Fruit fly (Drosophila melanogaster): Measurements from ENCODE around the gene Atg3.
A peak's percentile ranks its signal among the peaks of the same experiment; 100 is the strongest.

Atg3 gene

dm6 chr3L:18768788-18769707 lies 20.6 kb downstream of the Atg3 start (continued):
- peak; percentile 29 for TF ChIP-seq CG10274 (GFP tag; optimal IDR thresholded peaks at IDR 0.05)
- peak; percentile 86 for TF ChIP-seq Sox102F (GFP tag; optimal IDR thresholded peaks at IDR 0.05)
- peak; percentile 74 for TF ChIP-seq ap (GFP tag; IDR thresholded peaks at IDR 0.05)
- no peak for TF ChIP-seq CkIIα-i1 (GFP tag; IDR thresholded peaks at IDR 0.05)
- peak; percentile 90 for TF ChIP-seq CG11504 (tag; optimal IDR thresholded peaks at IDR 0.05)
- peak; percentile 66 for TF ChIP-seq CG2120 (GFP tag; optimal IDR thresholded peaks at IDR 0.05)
- no peak for TF ChIP-seq grn (GFP tag; optimal IDR thresholded peaks at IDR 0.05)
- peak; percentile 41 for TF ChIP-seq eyg (GFP tag; optimal IDR thresholded peaks at IDR 0.05)
- no peak for TF ChIP-seq CG11085 (GFP tag; IDR thresholded peaks at IDR 0.05)
- TF ChIP-seq CG6683 (GFP tag; optimal IDR thresholded peaks at IDR 0.05): no peak
- peak; percentile 41 for TF ChIP-seq Dek (tag; optimal IDR thresholded peaks at IDR 0.05)
- no peak for TF ChIP-seq CG31388 (GFP tag; optimal IDR thresholded peaks at IDR 0.05)
- peak; percentile 37 for TF ChIP-seq CG12155 (GFP tag; optimal IDR thresholded peaks at IDR 0.05)
- no peak for TF ChIP-seq dan (GFP tag; IDR thresholded peaks at IDR 0.05)
- TF ChIP-seq Bgb (GFP tag; IDR thresholded peaks at IDR 0.05; ENCODE audit: partially characterized antibody): no peak
- peak; percentile 44 for TF ChIP-seq gcm2 (GFP tag; optimal IDR thresholded peaks at IDR 0.05)
- TF ChIP-seq pum (GFP tag; optimal IDR thresholded peaks at IDR 0.05): peak; percentile 58
- TF ChIP-seq CG1792 (GFP tag; optimal IDR thresholded peaks at IDR 0.05): no peak
- no peak for TF ChIP-seq CG6175 (GFP tag; IDR thresholded peaks at IDR 0.05)
- peak; percentile 84 for TF ChIP-seq dysf (GFP tag; IDR thresholded peaks at IDR 0.05)
- TF ChIP-seq Tbp (GFP tag; optimal IDR thresholded peaks at IDR 0.05): no peak
- peak; percentile 46 for TF ChIP-seq gcm (GFP tag; optimal IDR thresholded peaks at IDR 0.05)
- TF ChIP-seq Camta (GFP tag; optimal IDR thresholded peaks at IDR 0.05): peak; percentile 8
- no peak for TF ChIP-seq CG3065 (GFP tag; optimal IDR thresholded peaks at IDR 0.05)
- peak; percentile 52 for TF ChIP-seq CG11247 (GFP tag; IDR thresholded peaks at IDR 0.05)
- TF ChIP-seq tap (tag; optimal IDR thresholded peaks at IDR 0.05): peak; percentile 74
- TF ChIP-seq D19A (tag; optimal IDR thresholded peaks at IDR 0.05): peak; percentile 68
- TF ChIP-seq fru (optimal IDR thresholded peaks at IDR 0.05): no peak
- peak; percentile 91 for TF ChIP-seq dmrt99B (tag; optimal IDR thresholded peaks at IDR 0.05)
- TF ChIP-seq NC2β (GFP tag; optimal IDR thresholded peaks at IDR 0.05): no peak
- TF ChIP-seq Trl (optimal IDR thresholded peaks at IDR 0.05): peak in 1 of 2 experiments; percentile 6
- no peak for TF ChIP-seq Trl (GFP tag; optimal IDR thresholded peaks at IDR 0.05)
- peak; percentile 70 for TF ChIP-seq ewg (GFP tag; optimal IDR thresholded peaks at IDR 0.05)
- TF ChIP-seq CG16813 (GFP tag; IDR thresholded peaks at IDR 0.05; ENCODE audit: partially characterized antibody): no peak
- peak; percentile 38 to 93 for TF ChIP-seq Hr51 (GFP tag; optimal IDR thresholded peaks at IDR 0.05)
- no peak for TF ChIP-seq Elba2 (GFP tag; optimal IDR thresholded peaks at IDR 0.05)
- peak; percentile 62 for TF ChIP-seq ssp (GFP tag; IDR thresholded peaks at IDR 0.05)
- TF ChIP-seq CG7987 (GFP tag; optimal IDR thresholded peaks at IDR 0.05): no peak
- no peak for TF ChIP-seq tna (GFP tag; IDR thresholded peaks at IDR 0.05; ENCODE audit: partially characterized antibody)
- no peak for TF ChIP-seq CG6654 (GFP tag; optimal IDR thresholded peaks at IDR 0.05)
- TF ChIP-seq mam (GFP tag; optimal IDR thresholded peaks at IDR 0.05): peak; percentile 33
- TF ChIP-seq Six4 (GFP tag; optimal IDR thresholded peaks at IDR 0.05): peak; percentile 22
- TF ChIP-seq nmo (GFP tag; optimal IDR thresholded peaks at IDR 0.05): peak; percentile 73
- peak; percentile 54; the same call in 1 of the 2 replicates for TF ChIP-seq bowl (GFP tag; IDR thresholded peaks at IDR 0.05)
- TF ChIP-seq HLHmδ (GFP tag; optimal IDR thresholded peaks at IDR 0.05): peak; percentile 34
- peak; percentile 7 for TF ChIP-seq pb (GFP tag; optimal IDR thresholded peaks at IDR 0.05)
- TF ChIP-seq da (GFP tag; optimal IDR thresholded peaks at IDR 0.05): no peak
- peak; percentile 72; the same call in 2 of the 3 replicates for TF ChIP-seq CG17361 (GFP tag; IDR thresholded peaks at IDR 0.05)
- TF ChIP-seq wek (GFP tag; optimal IDR thresholded peaks at IDR 0.05): no peak
- peak; percentile 37 for TF ChIP-seq cato (GFP tag; optimal IDR thresholded peaks at IDR 0.05; ENCODE audit: borderline replicate concordance)

Data from whole organism, embryonic.